Worm (Caenorhabditis elegans): ENCODE data around the gene nhr-68.

DNA sequence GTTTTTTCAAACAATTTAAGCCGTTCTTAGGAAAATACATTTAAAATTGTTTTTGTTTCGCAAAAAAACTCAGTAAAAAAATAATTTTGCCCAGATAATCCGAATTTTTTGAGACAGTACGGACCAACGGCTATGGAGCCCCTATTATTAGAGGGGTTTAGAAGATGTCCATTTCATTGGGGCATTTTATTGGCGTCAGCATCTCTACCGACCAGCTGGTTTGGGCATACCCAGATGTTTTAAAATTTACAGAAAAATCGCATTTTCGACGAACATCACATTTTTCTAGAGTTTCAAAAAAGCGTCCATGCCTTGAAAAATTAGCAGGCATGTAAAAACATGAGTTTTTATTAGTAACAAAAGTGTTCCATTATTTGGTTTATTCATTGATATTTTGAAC, 32.0 kb upstream of the nhr-68 start:
- TF ChIP-seq repo-1 (tag; optimal IDR thresholded peaks at IDR 0.05) (no peak), nhr-27 (tag; optimal IDR thresholded peaks at IDR 0.05) (no peak), K12H6.12 (tag; optimal IDR thresholded peaks at IDR 0.05) (no peak), unc-62 (GFP tag; optimal IDR thresholded peaks at IDR 0.05) (no peak), ama-1 (optimal IDR thresholded peaks at IDR 0.05) (no peak), ama-1 (GFP tag; optimal IDR thresholded peaks at IDR 0.05) (no peak), fkh-3 (tag; optimal IDR thresholded peaks at IDR 0.05) (no peak), efl-1 (GFP tag; optimal IDR thresholded peaks at IDR 0.05) (no peak), Y53F4B.3 (GFP tag; IDR thresholded peaks at IDR 0.05) (0 out of 2 replicates have a peak, but pooled peaks have one; percentile 34), chd-7 (tag; optimal IDR thresholded peaks at IDR 0.05) (peak; percentile 44), gei-17 (GFP tag; optimal IDR thresholded peaks at IDR 0.05) (peak; percentile 3), snpc-4 (GFP tag; optimal IDR thresholded peaks at IDR 0.05) (no peak), snpc-4 (tag; optimal IDR thresholded peaks at IDR 0.05) (no peak)
